Worm (Caenorhabditis elegans): ENCODE measurements around the gene clec-123.

ce11 chrII:3156749-3157148, 42.7 kb downstream of the clec-123 start, which contains the start of gene sri-33:
- no peak for TF ChIP-seq him-1 (tag; optimal IDR thresholded peaks at IDR 0.05)
- TF ChIP-seq dao-5 (tag; optimal IDR thresholded peaks at IDR 0.05): no peak

Data from whole organism, L4/young adult.